Fruit fly (Drosophila melanogaster) whole organism, larva: ENCODE measurements around the gene CG31200.

Source experiments
- noc ChIP-seq: fragments of 200-800 bp; sonication (Bioruptor generic); optimal IDR thresholded peaks from 3 replicates; lab custom pipeline; 2019; ENCODE audit warnings: missing biosample characterization, mild to moderate bottlenecking, missing genetic modification characterization, moderate library complexity

Gene CG31200

DNA sequence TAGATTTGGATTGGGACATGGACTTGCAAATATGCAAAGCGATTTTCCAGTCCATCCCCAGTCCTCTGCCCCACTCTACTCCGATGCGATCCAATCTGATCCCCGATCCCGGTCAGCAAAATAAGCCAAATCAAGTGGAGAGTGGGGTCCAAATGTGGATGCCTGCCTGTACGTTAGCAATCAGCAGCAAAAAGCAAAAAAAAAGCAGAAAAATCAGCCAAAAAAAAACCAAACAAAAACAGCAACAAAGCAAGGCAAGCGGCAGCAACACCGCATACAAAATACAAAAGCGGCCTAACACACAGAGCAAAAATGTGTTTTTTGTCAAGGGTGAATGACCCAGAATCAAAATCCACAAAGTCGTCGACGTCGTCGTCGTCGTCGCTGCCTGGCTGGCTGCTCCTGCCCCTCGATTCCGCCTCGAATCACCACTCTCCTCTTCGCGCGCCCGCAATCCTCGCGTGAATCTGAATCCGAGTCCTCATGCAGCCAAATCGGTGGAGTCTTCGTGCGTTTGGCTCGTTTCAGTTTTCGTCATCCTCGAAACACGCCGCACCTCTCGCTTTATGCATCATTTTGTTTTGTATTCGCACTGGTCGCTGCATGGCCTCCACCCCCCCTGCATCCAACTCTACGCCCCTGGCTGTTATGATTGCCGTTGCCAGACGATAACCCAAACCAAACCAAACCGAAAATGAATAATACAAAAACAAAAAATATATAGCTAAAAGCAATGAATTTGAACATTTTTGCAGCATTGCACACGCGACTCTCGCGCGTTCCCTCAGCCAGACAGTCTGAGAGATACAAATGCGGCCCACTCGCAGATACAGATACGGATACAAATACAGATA lies 20.4 kb upstream of the CG31200 start:
- no peak for TF ChIP-seq noc (tag; lab: Kevin White, UChicago)

DNA sequence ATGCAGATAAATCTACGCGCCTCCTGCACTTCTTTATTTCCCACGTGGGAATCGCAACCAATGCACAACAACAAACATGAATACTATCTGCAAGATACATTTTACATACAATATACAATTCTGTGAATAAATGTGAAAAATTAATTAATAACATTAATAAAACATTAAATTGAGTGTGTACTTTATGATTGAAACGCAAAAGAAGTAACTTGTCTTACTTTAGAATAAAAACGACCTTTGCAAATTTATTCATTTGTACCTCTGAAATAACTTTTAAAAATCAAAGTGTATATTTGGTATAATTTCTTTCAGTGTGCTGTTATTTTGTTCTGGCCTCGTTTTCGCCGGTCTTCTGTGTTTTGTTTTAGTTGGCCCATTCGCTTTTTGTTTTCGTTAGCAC lies 18.9 kb upstream of the CG31200 start:
- TF ChIP-seq noc (tag; lab: Kevin White, UChicago): no peak

DNA sequence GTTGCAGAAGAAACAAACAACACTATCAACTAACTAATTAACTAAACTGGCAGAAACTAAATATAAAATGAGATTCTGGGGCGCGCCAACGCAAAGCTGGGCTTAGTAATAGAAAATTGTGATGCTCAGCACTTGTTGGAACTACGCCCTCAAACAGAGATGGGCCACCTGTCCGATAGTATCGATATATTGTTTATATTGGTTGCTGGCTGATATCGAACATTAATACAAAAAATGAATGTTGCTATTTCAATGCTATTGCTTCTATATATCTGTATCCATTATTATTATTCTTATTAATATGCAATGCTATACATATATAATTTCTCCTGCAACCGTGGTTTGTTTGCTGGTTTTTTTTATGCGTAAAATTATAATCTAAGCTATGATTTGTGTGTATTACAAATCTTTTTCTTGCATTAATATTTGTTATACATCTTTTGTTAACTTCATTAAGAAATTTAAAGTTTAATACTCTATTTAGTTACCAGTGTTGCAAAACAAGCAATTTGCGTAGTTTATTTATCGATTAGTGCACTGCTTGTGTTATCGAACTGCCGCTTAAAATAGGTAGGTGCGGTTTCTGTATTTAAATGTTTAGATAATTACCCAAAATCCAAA lies 17.1 kb upstream of the CG31200 start, which contains the start of gene CG31195:
Gene CG31195, minus strand, starts transcription at position 195 of the 621 bp plus-strand sequence.
- no peak for TF ChIP-seq noc (tag; lab: Kevin White, UChicago)

dm6 chr3R:20756429-20756828 lies 11.3 kb upstream of the CG31200 start, which contains the start of gene Syp:
TSS of gene Syp (plus strand) at chr3R:20756729.
- TF ChIP-seq noc (tag; lab: Kevin White, UChicago): no peak

DNA sequence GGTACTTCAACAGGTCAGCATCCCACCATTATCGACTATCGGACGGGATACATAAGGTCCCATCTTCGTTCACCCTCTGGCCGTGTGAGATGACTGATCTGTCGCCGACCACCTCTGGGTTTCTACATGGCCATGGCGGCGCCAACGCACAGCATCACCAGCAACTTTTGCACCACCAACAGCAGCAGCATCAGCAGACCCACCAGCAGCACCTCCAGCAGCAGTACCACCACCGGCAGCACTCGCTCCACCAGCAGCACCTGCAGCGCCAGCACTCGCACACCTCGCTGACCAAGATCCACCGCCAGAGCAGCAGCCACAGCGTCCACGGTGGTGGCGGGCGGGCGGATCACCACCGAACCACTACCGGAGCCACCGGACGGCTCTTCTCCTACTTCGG lies 9.9 kb upstream of the CG31200 start:
- no peak for TF ChIP-seq noc (tag; lab: Kevin White, UChicago)

DNA sequence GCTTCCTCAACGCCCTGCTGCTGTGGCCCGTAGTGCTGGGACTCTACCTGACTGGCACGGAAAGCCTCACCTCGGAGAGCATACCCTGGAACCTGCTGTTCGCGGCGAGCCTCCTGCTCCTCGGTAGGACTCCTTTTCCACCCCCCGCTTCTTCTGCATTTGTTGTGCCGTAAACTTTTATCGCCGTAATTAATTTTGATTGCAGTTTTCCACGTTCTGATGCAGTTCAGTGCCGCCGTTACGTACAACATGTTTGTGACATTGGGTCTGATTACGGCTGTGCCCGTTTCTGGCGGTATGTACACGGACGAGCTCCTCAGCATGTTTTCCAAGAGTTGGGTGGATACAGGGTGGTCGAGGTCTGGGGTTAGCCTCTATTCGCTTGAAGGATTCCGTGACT lies 4.4 kb upstream of the CG31200 start:
- no peak for TF ChIP-seq noc (tag; lab: Kevin White, UChicago)

dm6 chr3R:20748974-20749373 lies 3.8 kb upstream of the CG31200 start, which contains the start of gene Prosalpha4T1:
TSS of gene Prosalpha4T1 (minus strand) at chr3R:20749074.
- TF ChIP-seq noc (tag; lab: Kevin White, UChicago): no peak

DNA sequence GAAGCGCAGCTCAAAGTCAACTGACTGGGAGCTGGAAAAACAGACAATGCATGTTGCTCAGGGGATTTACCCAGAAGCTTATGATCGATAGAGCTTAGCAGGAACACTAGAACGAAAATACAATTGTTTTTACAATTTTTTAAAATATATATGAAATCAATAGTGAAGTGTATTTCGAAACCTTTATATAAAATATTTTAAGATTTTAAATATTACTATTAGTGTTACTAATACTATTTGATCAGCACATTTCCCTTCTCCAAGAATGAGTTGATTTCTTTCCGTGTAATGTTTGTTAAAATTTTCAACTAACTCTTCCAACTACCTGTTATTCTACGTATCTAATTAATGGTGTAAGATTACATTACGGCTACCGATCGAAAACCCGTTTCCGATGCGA lies 1.4 kb downstream of the CG31200 start, which contains the start of gene CG31199:
Gene CG31199, minus strand, starts transcription at position 101 of the 400 bp plus-strand sequence.
- no peak for TF ChIP-seq noc (tag; lab: Kevin White, UChicago)

DNA sequence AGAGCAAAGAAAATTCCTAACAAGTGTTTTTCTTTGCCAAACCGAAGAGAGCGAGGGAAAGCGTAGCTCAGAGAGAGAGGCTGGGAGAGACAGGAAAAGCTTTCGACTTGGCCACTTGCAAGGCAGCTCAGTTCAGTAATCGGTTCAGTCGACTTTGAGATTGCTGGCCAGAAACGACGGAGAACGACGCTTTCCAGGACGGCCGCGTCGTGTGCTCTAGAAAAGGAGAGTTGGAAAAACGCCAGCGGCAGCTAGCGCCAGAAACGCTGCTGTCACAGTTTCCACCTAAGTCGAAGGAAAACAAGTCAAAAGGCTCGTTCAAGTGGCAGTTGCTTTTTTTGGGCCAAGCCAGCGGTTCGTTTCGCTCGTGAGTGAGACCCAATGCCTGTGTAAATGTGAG lies 5.2 kb downstream of the CG31200 start, which contains the start of gene CG42322:
Gene CG42322, plus strand, starts transcription at position 138 of the 400 bp plus-strand sequence.
- no peak for TF ChIP-seq noc (tag; lab: Kevin White, UChicago)

- no peak for TF ChIP-seq noc (tag; lab: Kevin White, UChicago)
Observed at dm6 chr3R:20739000-20739399, 6.1 kb downstream of the CG31200 start, which contains the start of gene CG17267. TSS of gene CG17267 (minus strand) at chr3R:20739100.

dm6 chr3R:20735405-20735804 lies 9.7 kb downstream of the CG31200 start, which contains the start of gene Cdk2:
TSS of gene Cdk2 (plus strand) at chr3R:20735623.
- TF ChIP-seq noc (tag; lab: Kevin White, UChicago): no peak

dm6 chr3R:20731331-20731730 lies 13.8 kb downstream of the CG31200 start, which contains the start of gene CG31205:
TSS of gene CG31205 (plus strand) at chr3R:20731631.
- no peak for TF ChIP-seq noc (tag; lab: Kevin White, UChicago)

DNA sequence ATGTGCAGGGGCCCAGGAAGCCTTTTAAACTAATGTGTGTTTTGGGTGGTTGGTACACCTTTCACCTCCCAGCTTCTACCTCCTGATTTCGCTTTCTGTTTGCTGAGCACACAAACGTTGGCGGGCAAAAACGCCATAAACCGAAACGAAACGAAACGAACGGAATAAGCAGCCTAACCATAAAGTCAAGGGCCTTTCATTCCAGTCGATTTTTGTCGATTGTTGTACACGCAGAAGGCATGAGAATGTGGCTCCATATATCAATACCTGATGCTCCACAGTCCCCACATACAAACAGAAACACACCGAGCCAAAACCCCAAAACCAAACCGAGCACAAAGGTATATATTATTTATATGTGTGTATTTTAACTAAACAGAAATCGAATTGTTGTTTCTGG lies 21.6 kb downstream of the CG31200 start:
- TF ChIP-seq noc (tag; lab: Kevin White, UChicago): no peak

DNA sequence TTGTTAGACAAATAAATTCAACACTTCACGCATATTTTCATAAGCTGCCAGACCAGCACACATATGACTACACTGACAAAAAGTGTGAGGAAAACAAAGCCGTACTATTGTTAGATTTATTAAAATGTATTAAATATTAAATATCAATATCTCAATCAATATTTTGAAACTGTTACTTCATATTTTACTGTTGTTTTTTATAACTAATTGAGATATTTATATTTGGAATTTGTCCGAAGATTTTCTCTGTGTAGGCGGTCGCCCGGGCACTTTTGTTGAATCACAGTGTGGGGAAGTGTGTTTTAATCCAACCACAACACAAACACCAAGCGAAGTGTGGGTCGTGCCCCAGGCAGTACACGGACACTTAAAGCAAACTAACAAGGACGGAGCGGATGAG lies 25.9 kb downstream of the CG31200 start:
- TF ChIP-seq noc (tag; lab: Kevin White, UChicago): no peak

DNA sequence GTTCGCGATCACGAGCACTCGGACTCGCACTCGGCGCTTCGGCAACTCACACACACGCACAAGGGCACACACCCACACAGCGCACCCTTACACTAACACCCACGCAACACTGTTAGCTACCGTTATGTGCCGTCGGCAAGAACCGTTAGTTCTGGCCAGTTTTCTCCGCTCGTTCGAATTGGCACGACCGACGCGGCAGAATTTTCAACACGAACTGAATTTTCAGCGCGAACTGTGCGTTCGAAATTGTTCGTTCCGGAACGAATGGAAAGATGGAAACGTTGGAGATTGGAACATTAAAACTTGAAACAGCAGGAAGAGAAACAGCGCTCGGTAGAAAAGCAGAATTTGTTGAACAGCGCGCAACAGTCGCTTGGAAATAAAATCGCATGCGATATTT lies 30.8 kb downstream of the CG31200 start, which contains the start of gene Oamb:
Gene Oamb, minus strand, starts transcription at position 218 of the 400 bp plus-strand sequence.
- no peak for TF ChIP-seq noc (tag; lab: Kevin White, UChicago)
